Worm (Caenorhabditis elegans) whole organism, L4 larva: ENCODE measurements around the gene col-109.

Experiments used
- F44E2.7 ChIP-seq: fragments of 200-800 bp; sonication (Bioruptor generic); IDR thresholded peaks from 2 replicates; pipeline ENCODE4 v2.1.2; 2022; ENCODE audit warnings: missing genetic modification characterization, missing compliant biosample characterization
- pha-4 ChIP-seq, 2 experiments: fragments of 150-350 bp in 1 of 2; fragments of 200-800 bp in 1 of 2; sonication (Bioruptor generic) in 1 of 2; IDR thresholded peaks in 1 of 2; optimal IDR thresholded peaks in 1 of 2; 2 replicates each; pipeline versions ENCODE4 v1.3.6 to Lab custom; 2014 to 2022; ENCODE audit warnings: missing genetic modification characterization in 2 of 2, missing genetic modification reagents in 2 of 2, missing biosample characterization in 1 of 2, missing compliant biosample characterization in 1 of 2
- snpc-4 ChIP-seq: fragments of 150-350 bp; optimal IDR thresholded peaks from 2 replicates; lab custom pipeline; 2014; ENCODE audit warnings: missing biosample characterization, missing genetic modification characterization

DNA sequence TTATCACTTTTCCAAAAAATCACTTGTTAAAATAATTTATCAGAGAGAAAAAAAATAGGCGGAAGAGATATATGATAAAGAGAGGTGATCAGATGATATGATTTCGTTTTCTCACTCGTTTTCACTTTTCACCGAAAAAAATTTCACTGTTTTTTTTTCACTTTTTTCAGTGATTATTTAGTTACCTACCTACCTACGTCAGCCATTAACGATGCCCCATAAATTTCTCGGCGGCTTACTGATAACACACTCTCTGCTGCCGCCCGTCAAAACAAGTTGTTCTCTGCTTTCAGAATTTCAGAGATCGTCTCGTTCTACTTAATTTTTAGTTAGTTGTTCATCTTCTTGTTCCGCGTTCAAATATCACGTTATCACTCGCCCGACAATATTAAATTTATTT lies 46.8 kb upstream of the col-109 start:
- TF ChIP-seq F44E2.7 (GFP tag; lab: Robert Waterston, UW) (no peak), pha-4 (GFP tag; IDR thresholded peaks at IDR 0.05; lab: Robert Waterston, UW) (no peak), pha-4 (tag; optimal IDR thresholded peaks at IDR 0.05; lab: Kevin White, UChicago) (no peak), snpc-4 (no peak)
